Fruit fly (Drosophila melanogaster) whole organism, embryonic: Measurements from ENCODE around the gene CG13028.
A peak's percentile ranks its signal among the peaks of the same experiment; 100 is the strongest.

Experiments used
- Bgb ChIP-seq: fragments of 200-800 bp; sonication (Bioruptor generic); IDR thresholded peaks from 2 replicates; pipeline ENCODE4 v1.3.6; 2022; ENCODE audit warnings: missing biosample characterization, missing genetic modification characterization; ENCODE audit not compliant: partially characterized antibody
- BtbVII ChIP-seq: fragments of 200-800 bp; sonication (Bioruptor generic); optimal IDR thresholded peaks from 3 replicates; lab custom pipeline; 2017; ENCODE audit warnings: missing biosample characterization, mild to moderate bottlenecking, missing genetic modification characterization
- CG10979 ChIP-seq: fragments of 200-800 bp; sonication (Bioruptor generic); optimal IDR thresholded peaks from 2 replicates; lab custom pipeline; 2018; ENCODE audit warnings: missing biosample characterization, mild to moderate bottlenecking, missing genetic modification characterization, moderate library complexity
- CG11504 ChIP-seq: fragments of 200-800 bp; sonication (Bioruptor generic); optimal IDR thresholded peaks from 3 replicates; lab custom pipeline; 2019; ENCODE audit warnings: missing biosample characterization, mild to moderate bottlenecking, missing genetic modification characterization, moderate library complexity
- CG15011 ChIP-seq: fragments of 200-800 bp; sonication (Bioruptor generic); optimal IDR thresholded peaks from 3 replicates; lab custom pipeline; 2018; ENCODE audit warnings: missing biosample characterization, mild to moderate bottlenecking, missing genetic modification characterization
- CG16863 ChIP-seq: fragments of 200-800 bp; sonication (Bioruptor generic); optimal IDR thresholded peaks from 3 replicates; lab custom pipeline; 2016; ENCODE audit warnings: missing biosample characterization, missing genetic modification characterization
- CG18262 ChIP-seq: fragments of 200-800 bp; optimal IDR thresholded peaks from 3 replicates; lab custom pipeline; 2019; ENCODE audit warnings: missing biosample characterization, mild to moderate bottlenecking, missing genetic modification characterization, moderate library complexity
- CG6689 ChIP-seq: fragments of 200-800 bp; sonication (Bioruptor generic); IDR thresholded peaks from 2 replicates; pipeline ENCODE4 v1.3.6; 2022; ENCODE audit warnings: missing biosample characterization, missing genetic modification characterization
- CG7839 ChIP-seq: fragments of 200-800 bp; sonication (Bioruptor generic); optimal IDR thresholded peaks from 3 replicates; lab custom pipeline; 2018; ENCODE audit warnings: missing biosample characterization, mild to moderate bottlenecking, missing genetic modification characterization, moderate library complexity
- CG7987 ChIP-seq: fragments of 200-800 bp; sonication (Bioruptor generic); optimal IDR thresholded peaks from 2 replicates; lab custom pipeline; 2018; ENCODE audit warnings: missing biosample characterization, mild to moderate bottlenecking, missing genetic modification characterization, moderate library complexity
- CG8388 ChIP-seq: fragments of 200-800 bp; sonication (Bioruptor generic); optimal IDR thresholded peaks from 2 replicates; lab custom pipeline; 2019; ENCODE audit warnings: missing biosample characterization, mild to moderate bottlenecking, missing genetic modification characterization, moderate library complexity
- D ChIP-seq, 2 experiments: fragments of 200-800 bp in 1 of 2; fragments of >200 bp in 1 of 2; sonication (Bioruptor generic) in 1 of 2; optimal IDR thresholded peaks; 2 replicates in 1 of 2; 3 replicates in 1 of 2; lab custom pipeline; 2017; ENCODE audit warnings: mild to moderate bottlenecking in 1 of 2, missing biosample characterization in 1 of 2, missing genetic modification characterization in 1 of 2, missing genetic modification reagents in 1 of 2
- Dbx ChIP-seq: fragments of 200-800 bp; sonication (Bioruptor generic); IDR thresholded peaks from 3 replicates; pipeline ENCODE4 v1.3.6; 2022; ENCODE audit warnings: missing biosample characterization, missing genetic modification characterization
- Fer1 ChIP-seq: fragments of 200-800 bp; sonication (Bioruptor generic); optimal IDR thresholded peaks from 2 replicates; lab custom pipeline; 2017; ENCODE audit warnings: missing biosample characterization, mild to moderate bottlenecking, missing genetic modification characterization
- Hmx ChIP-seq: fragments of 200-800 bp; sonication (Bioruptor generic); optimal IDR thresholded peaks from 2 replicates; lab custom pipeline; 2016; ENCODE audit warnings: missing biosample characterization, missing genetic modification characterization
- Hr39 ChIP-seq: fragments of >200 bp; optimal IDR thresholded peaks from 2 replicates; lab custom pipeline; 2017
- Hsf ChIP-seq: fragments of 200-800 bp; sonication (Bioruptor generic); optimal IDR thresholded peaks from 3 replicates; lab custom pipeline; 2016; ENCODE audit warnings: missing biosample characterization, missing genetic modification characterization
- Jarid2 ChIP-seq: fragments of 200-800 bp; sonication (Bioruptor generic); optimal IDR thresholded peaks from 3 replicates; lab custom pipeline; 2017; ENCODE audit warnings: mild to moderate bottlenecking, missing biosample characterization, missing genetic modification reagents, missing genetic modification characterization
- Med ChIP-seq: fragments of 200-800 bp; sonication (Bioruptor generic); peaks from one replicate; lab custom pipeline; 2016; ENCODE audit warnings: missing biosample characterization, missing genetic modification characterization, mild to moderate bottlenecking, inconsistent platforms, moderate library complexity
- Mrtf ChIP-seq: fragments of 200-800 bp; sonication (Bioruptor generic); IDR thresholded peaks from 3 replicates; pipeline ENCODE4 v1.3.6; 2022; ENCODE audit warnings: missing biosample characterization, missing genetic modification characterization
- Oli ChIP-seq: fragments of 200-800 bp; sonication (Bioruptor generic); optimal IDR thresholded peaks from 2 replicates; lab custom pipeline; 2018; ENCODE audit warnings: missing biosample characterization, mild to moderate bottlenecking, missing genetic modification characterization, moderate library complexity
- PHDP ChIP-seq: fragments of 200-800 bp; sonication (Bioruptor generic); optimal IDR thresholded peaks from 3 replicates; lab custom pipeline; 2018; ENCODE audit warnings: missing biosample characterization, mild to moderate bottlenecking, missing genetic modification characterization, moderate library complexity
- Sox100B ChIP-seq: fragments of 200-800 bp; sonication (Bioruptor generic); optimal IDR thresholded peaks from 3 replicates; lab custom pipeline; 2018; ENCODE audit warnings: missing biosample characterization, mild to moderate bottlenecking, missing genetic modification characterization
- Sox102F ChIP-seq: fragments of 200-800 bp; sonication (Bioruptor generic); optimal IDR thresholded peaks from 2 replicates; lab custom pipeline; 2018; ENCODE audit warnings: missing biosample characterization, mild to moderate bottlenecking, missing genetic modification characterization, moderate library complexity
- Trl ChIP-seq, 3 experiments: fragments of >200 bp in 2 of 3; fragments of 200-800 bp in 1 of 3; sonication (Bioruptor generic) in 1 of 3; optimal IDR thresholded peaks; 2 replicates in 1 of 3; 3 replicates in 2 of 3; lab custom pipeline; 2016 to 2017; ENCODE audit warnings: missing biosample characterization in 1 of 3, missing genetic modification characterization in 1 of 3
- bcd ChIP-seq: fragments of 200-800 bp; sonication (Bioruptor generic); optimal IDR thresholded peaks from 2 replicates; lab custom pipeline; 2017; ENCODE audit warnings: missing biosample characterization, mild to moderate bottlenecking, missing genetic modification characterization
- bsh ChIP-seq, 2 experiments: fragments of 200-800 bp; sonication (Bioruptor generic); optimal IDR thresholded peaks; 2 replicates each; lab custom pipeline; 2017 to 2018; ENCODE audit warnings: mild to moderate bottlenecking in 2 of 2, missing biosample characterization in 2 of 2, missing genetic modification characterization in 2 of 2, moderate library complexity in 1 of 2
- chinmo ChIP-seq: fragments of 200-800 bp; sonication (Bioruptor generic); IDR thresholded peaks from 4 replicates; pipeline ENCODE4 v1.3.6; 2022; ENCODE audit warnings: missing biosample characterization, missing genetic modification characterization; ENCODE audit not compliant: partially characterized antibody
- dysf ChIP-seq: fragments of 200-800 bp; sonication (Bioruptor generic); IDR thresholded peaks from 3 replicates; pipeline ENCODE4 v1.3.6; 2022; ENCODE audit warnings: missing biosample characterization, missing genetic modification characterization
- gcm2 ChIP-seq: fragments of 200-800 bp; sonication (Bioruptor generic); optimal IDR thresholded peaks from 2 replicates; lab custom pipeline; 2016; ENCODE audit warnings: missing biosample characterization, missing genetic modification characterization
- grau ChIP-seq: fragments of 200-800 bp; optimal IDR thresholded peaks from 3 replicates; lab custom pipeline; 2019; ENCODE audit warnings: missing biosample characterization, mild to moderate bottlenecking, missing genetic modification characterization, moderate library complexity
- hkb ChIP-seq, 2 experiments: fragments of 200-800 bp in 1 of 2; fragments of >200 bp in 1 of 2; sonication (Bioruptor generic) in 1 of 2; IDR thresholded peaks in 1 of 2; optimal IDR thresholded peaks in 1 of 2; 2 replicates each; pipeline versions ENCODE4 v1.3.6 to Lab custom; 2017 to 2022; ENCODE audit warnings: missing biosample characterization in 1 of 2, missing genetic modification characterization in 1 of 2
- kah ChIP-seq: fragments of 200-800 bp; sonication (Bioruptor generic); optimal IDR thresholded peaks from 2 replicates; lab custom pipeline; 2018; ENCODE audit warnings: missing biosample characterization, mild to moderate bottlenecking, missing genetic modification characterization
- nom ChIP-seq: fragments of 200-800 bp; sonication (Bioruptor generic); optimal IDR thresholded peaks from 2 replicates; lab custom pipeline; 2017; ENCODE audit warnings: missing biosample characterization, missing genetic modification characterization, mild to moderate bottlenecking, moderate library complexity, missing genetic modification reagents
- phol ChIP-seq: fragments of 200-800 bp; sonication (Bioruptor generic); optimal IDR thresholded peaks from 3 replicates; lab custom pipeline; 2018; ENCODE audit warnings: missing biosample characterization, mild to moderate bottlenecking, missing genetic modification characterization, moderate library complexity
- prd ChIP-seq, 3 experiments: fragments of >200 bp in 2 of 3; fragments of 200-800 bp in 1 of 3; sonication (Bioruptor generic) in 1 of 3; optimal IDR thresholded peaks in 2 of 3; IDR thresholded peaks in 1 of 3; 2 replicates in 2 of 3; 3 replicates in 1 of 3; pipeline versions ENCODE4 v1.3.6 to Lab custom; 2017 to 2022; ENCODE audit warnings: missing biosample characterization in 1 of 3, missing genetic modification characterization in 1 of 3
- ro ChIP-seq: fragments of 200-800 bp; sonication (Bioruptor generic); IDR thresholded peaks from 2 replicates; pipeline ENCODE4 v1.3.6; 2022; ENCODE audit warnings: missing biosample characterization, missing genetic modification characterization
- run ChIP-seq: fragments of 200-800 bp; sonication (Bioruptor generic); optimal IDR thresholded peaks from 3 replicates; lab custom pipeline; 2018; ENCODE audit warnings: missing biosample characterization, mild to moderate bottlenecking, missing genetic modification characterization
- sd ChIP-seq: fragments of 200-800 bp; sonication (Bioruptor generic); optimal IDR thresholded peaks from 3 replicates; lab custom pipeline; 2018; ENCODE audit warnings: missing biosample characterization, mild to moderate bottlenecking, missing genetic modification characterization, moderate library complexity
- sens ChIP-seq: fragments of 200-800 bp; sonication (Bioruptor generic); peaks from one replicate; lab custom pipeline; 2016; ENCODE audit warnings: missing biosample characterization, missing genetic modification characterization
- sqz ChIP-seq: fragments of 200-800 bp; sonication (Bioruptor generic); optimal IDR thresholded peaks from 3 replicates; lab custom pipeline; 2018; ENCODE audit warnings: missing biosample characterization, mild to moderate bottlenecking, missing genetic modification characterization
- stc ChIP-seq: fragments of 200-800 bp; sonication (Bioruptor generic); IDR thresholded peaks from 2 replicates; pipeline ENCODE4 v1.3.6; 2022; ENCODE audit warnings: missing biosample characterization, missing genetic modification characterization
- tin ChIP-seq: fragments of 200-800 bp; sonication (Bioruptor generic); optimal IDR thresholded peaks from 3 replicates; lab custom pipeline; 2016; ENCODE audit warnings: missing biosample characterization, missing genetic modification characterization
- trem ChIP-seq: fragments of 200-800 bp; optimal IDR thresholded peaks from 3 replicates; lab custom pipeline; 2019; ENCODE audit warnings: missing biosample characterization, mild to moderate bottlenecking, missing genetic modification characterization, moderate library complexity
- unpg ChIP-seq: fragments of 200-800 bp; sonication (Bioruptor generic); optimal IDR thresholded peaks from 3 replicates; lab custom pipeline; 2018; ENCODE audit warnings: missing biosample characterization, mild to moderate bottlenecking, missing genetic modification characterization, moderate library complexity
- vvl ChIP-seq: fragments of 200-800 bp; sonication (Bioruptor generic); IDR thresholded peaks from 2 replicates; pipeline ENCODE4 v1.3.6; 2022; ENCODE audit warnings: missing biosample characterization, missing genetic modification characterization

Gene CG13028

DNA sequence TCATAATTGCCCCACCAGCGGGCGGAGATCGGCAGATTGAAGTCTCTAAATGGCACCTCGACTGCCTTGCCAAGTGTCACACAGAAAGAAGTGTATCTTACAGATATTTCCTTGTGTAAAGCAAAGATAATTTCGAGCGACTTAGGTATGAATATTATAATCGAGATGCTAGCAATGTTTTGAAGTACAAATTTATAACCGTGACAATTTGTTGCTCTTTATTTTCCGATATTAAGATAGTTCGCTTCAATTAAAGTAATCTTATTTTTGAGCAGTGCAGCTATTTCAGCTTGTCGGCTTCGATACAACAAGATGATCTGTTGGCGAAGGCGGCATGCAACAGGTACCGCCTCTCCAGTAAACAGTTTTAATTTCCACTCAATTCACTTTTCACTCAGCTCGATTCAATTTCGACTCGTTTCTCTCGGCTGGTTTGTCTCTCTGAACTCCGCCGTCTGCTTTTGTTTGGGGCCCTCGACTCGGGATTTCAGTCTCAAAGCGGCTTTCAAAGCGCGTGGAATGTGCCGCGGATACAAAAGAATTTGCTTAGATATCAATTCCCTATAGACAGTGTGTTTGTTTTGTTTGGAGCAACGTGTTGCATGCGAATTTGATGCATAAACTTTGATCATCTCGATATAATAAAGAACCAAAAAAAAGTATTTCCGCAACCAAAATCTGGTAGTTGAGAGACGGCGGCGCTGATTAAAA, 7.1 kb upstream of the CG13028 start (continued):
- no peak for TF ChIP-seq CG7987 (GFP tag; lab: Kevin White, UChicago)
- peak; percentile 27 for TF ChIP-seq CG7839 (tag; lab: Kevin White, UChicago)
- TF ChIP-seq CG11504 (tag; lab: Kevin White, UChicago) = peak; percentile 68
- TF ChIP-seq sqz = no peak
- no peak for TF ChIP-seq prd (optimal IDR thresholded peaks at IDR 0.05; lab: Kevin White, UChicago)
- 0 out of 3 replicates have a peak, but pooled peaks have one; percentile 6 for TF ChIP-seq prd (GFP tag; IDR thresholded peaks at IDR 0.05; lab: Robert Waterston, UW)
- peak; percentile 10 for TF ChIP-seq kah
- TF ChIP-seq dysf (GFP tag; lab: Robert Waterston, UW) = 0 out of 3 replicates have a peak, but pooled peaks have one; percentile 26
- peak; percentile 42 for TF ChIP-seq nom (GFP tag; lab: Kevin White, UChicago)
- TF ChIP-seq Fer1 (GFP tag; lab: Kevin White, UChicago) = peak; percentile 6
- peak; percentile 22 for TF ChIP-seq trem (tag; lab: Kevin White, UChicago)
- TF ChIP-seq Mrtf = 0 out of 3 replicates have a peak, but pooled peaks have one; percentile 21
- no peak for TF ChIP-seq Oli
- TF ChIP-seq CG6689 (GFP tag; lab: Robert Waterston, UW) = 0 out of 2 replicates have a peak, but pooled peaks have one; percentile 26
- peak; percentile 63 for TF ChIP-seq CG10979 (tag; lab: Kevin White, UChicago)
- TF ChIP-seq vvl (GFP tag; lab: Robert Waterston, UW) = peak; percentile 47; the same call in 1 of the 2 replicates
- TF ChIP-seq Hmx (GFP tag; lab: Kevin White, UChicago) = no peak
- TF ChIP-seq unpg (GFP tag; lab: Kevin White, UChicago) = peak; percentile 10
- TF ChIP-seq CG18262 (tag; lab: Kevin White, UChicago) = peak; percentile 46
- TF ChIP-seq chinmo (GFP tag; lab: Robert Waterston, UW) = peak; percentile 59; the same call in 1 of the 4 replicates
- TF ChIP-seq stc = 0 out of 2 replicates have a peak, but pooled peaks have one; percentile 17
- TF ChIP-seq CG8388 = peak; percentile 13
- TF ChIP-seq grau (tag; lab: Kevin White, UChicago) = peak; percentile 15
- TF ChIP-seq CG16863 (GFP tag; lab: Kevin White, UChicago) = peak; percentile 8
- no peak for TF ChIP-seq run (tag; lab: Kevin White, UChicago)
- TF ChIP-seq Jarid2 = peak; percentile 70
- peak; percentile 35 for TF ChIP-seq phol (tag; lab: Kevin White, UChicago)
- peak; percentile 26 for TF ChIP-seq Trl (optimal IDR thresholded peaks at IDR 0.05; lab: Kevin White, UChicago)
- no peak for TF ChIP-seq Trl (GFP tag; optimal IDR thresholded peaks at IDR 0.05; lab: Kevin White, UChicago)
- TF ChIP-seq Hr39 (lab: Kevin White, UChicago) = no peak
- no peak for TF ChIP-seq BtbVII (GFP tag; lab: Kevin White, UChicago)
- TF ChIP-seq D (optimal IDR thresholded peaks at IDR 0.05; lab: Kevin White, UChicago) = no peak
- TF ChIP-seq D (GFP tag; optimal IDR thresholded peaks at IDR 0.05; lab: Kevin White, UChicago) = peak; percentile 5
- TF ChIP-seq bsh (GFP tag; optimal IDR thresholded peaks at IDR 0.05; lab: Kevin White, UChicago) = peak; percentile 38 to 71
- TF ChIP-seq sens (GFP tag; lab: Kevin White, UChicago) = peak; percentile 89
- no peak for TF ChIP-seq CG15011 (GFP tag; lab: Kevin White, UChicago)
- TF ChIP-seq Dbx (GFP tag; lab: Robert Waterston, UW) = no peak
- TF ChIP-seq PHDP (tag; lab: Kevin White, UChicago) = no peak
- no peak for TF ChIP-seq hkb (optimal IDR thresholded peaks at IDR 0.05; lab: Kevin White, UChicago)
- TF ChIP-seq hkb (GFP tag; IDR thresholded peaks at IDR 0.05; lab: Robert Waterston, UW) = peak; percentile 54
- TF ChIP-seq Med (GFP tag; lab: Kevin White, UChicago) = peak; percentile 65
- TF ChIP-seq Hsf = no peak
- peak; percentile 54 for TF ChIP-seq Sox100B
- TF ChIP-seq Sox102F (GFP tag; lab: Kevin White, UChicago) = peak; percentile 45
- no peak for TF ChIP-seq ro (GFP tag; lab: Robert Waterston, UW)
- TF ChIP-seq tin (GFP tag; lab: Kevin White, UChicago) = peak; percentile 12
- peak; percentile 70 for TF ChIP-seq sd (tag; lab: Kevin White, UChicago)
- no peak for TF ChIP-seq gcm2 (GFP tag; lab: Kevin White, UChicago)
- peak; percentile 25; the same call in 1 of the 2 replicates for TF ChIP-seq Bgb (GFP tag; lab: Robert Waterston, UW)
- peak; percentile 2 for TF ChIP-seq bcd (GFP tag; lab: Kevin White, UChicago)
